Fruit fly (Drosophila melanogaster) S2 (cell line): Measurements from ENCODE around the gene Efr.

ENCODE experiments used
- CG8478 ChIP-seq: fragments of >200 bp; optimal IDR thresholded peaks from 2 replicates; lab custom pipeline; 2018
- CTCF ChIP-seq, 2 experiments: fragments of >200 bp; optimal IDR thresholded peaks; 2 replicates each; lab custom pipeline; 2018

- TF ChIP-seq CTCF (optimal IDR thresholded peaks at IDR 0.05; lab: Kevin White, UChicago): no peak
- no peak for TF ChIP-seq CG8478 (lab: Kevin White, UChicago)
Observed at dm6 chrX:6219227-6219626, 530 bp upstream of the Efr start, which contains the start of gene Btnd.
